Worm (Caenorhabditis elegans) whole organism, dauer: Measurements from ENCODE around the gene C46H3.1.

Source experiments
- unc-62 ChIP-seq: sonication (generic microtip); optimal IDR thresholded peaks from 2 replicates; lab custom pipeline; 2017; ENCODE audit warnings: missing biosample characterization, missing genetic modification reagents, missing genetic modification characterization

The C46H3.1 gene

ce11 chrX:1218457-1218856 lies 9.3 kb downstream of the C46H3.1 start:
- TF ChIP-seq unc-62 (GFP tag; lab: Kevin White, UChicago): no peak

ce11 chrX:1222391-1222790 lies 13.2 kb downstream of the C46H3.1 start:
- no peak for TF ChIP-seq unc-62 (GFP tag; lab: Kevin White, UChicago)

- TF ChIP-seq unc-62 (GFP tag; lab: Kevin White, UChicago): no peak
Observed at ce11 chrX:1223089-1223488, 13.9 kb downstream of the C46H3.1 start.

- no peak for TF ChIP-seq unc-62 (GFP tag; lab: Kevin White, UChicago)
Observed at ce11 chrX:1223841-1224240, 14.6 kb downstream of the C46H3.1 start.

- TF ChIP-seq unc-62 (GFP tag; lab: Kevin White, UChicago): no peak
Observed at ce11 chrX:1230658-1231057, 21.5 kb downstream of the C46H3.1 start, which contains the start of gene C46H3.2. Gene C46H3.2 (minus strand): TSS chrX:1230758.

ce11 chrX:1232074-1232473 lies 22.9 kb downstream of the C46H3.1 start:
- no peak for TF ChIP-seq unc-62 (GFP tag; lab: Kevin White, UChicago)

- TF ChIP-seq unc-62 (GFP tag; lab: Kevin White, UChicago): no peak
Observed at ce11 chrX:1238803-1239202, 29.6 kb downstream of the C46H3.1 start, which contains the start of gene C25G6.3. Gene C25G6.3 (minus strand): TSS chrX:1238903.

- TF ChIP-seq unc-62 (GFP tag; lab: Kevin White, UChicago): no peak
Observed at ce11 chrX:1242763-1243162, 33.6 kb downstream of the C46H3.1 start.

- TF ChIP-seq unc-62 (GFP tag; lab: Kevin White, UChicago): no peak
Observed at ce11 chrX:1244235-1244634, 35.0 kb downstream of the C46H3.1 start.

ce11 chrX:1245717-1246116 lies 36.5 kb downstream of the C46H3.1 start, which contains the start of gene tsp-9:
Gene tsp-9 (plus strand): TSS chrX:1246017.
- no peak for TF ChIP-seq unc-62 (GFP tag; lab: Kevin White, UChicago)

ce11 chrX:1249738-1250137 lies 40.5 kb downstream of the C46H3.1 start, which contains the start of gene C25G6.4:
Gene C25G6.4 (minus strand): TSS chrX:1249838.
- no peak for TF ChIP-seq unc-62 (GFP tag; lab: Kevin White, UChicago)

ce11 chrX:1255547-1255946 lies 46.4 kb downstream of the C46H3.1 start, which contains the start of gene npr-11:
Gene npr-11 (minus strand): TSS chrX:1255647.
- no peak for TF ChIP-seq unc-62 (GFP tag; lab: Kevin White, UChicago)

ce11 chrX:1257668-1258067 lies 48.5 kb downstream of the C46H3.1 start:
- TF ChIP-seq unc-62 (GFP tag; lab: Kevin White, UChicago): no peak
